Worm (Caenorhabditis elegans): ENCODE data around the gene F01D5.2.

The F01D5.2 gene

ce11 chrII:13998964-13999363 is at the start of gene F01D5.2:
F01D5.2 (minus strand) TSS chrII:13999064.
- no peak for TF ChIP-seq tab-1 (GFP tag; IDR thresholded peaks at IDR 0.05)
- no peak for TF ChIP-seq med-1 (GFP tag; optimal IDR thresholded peaks at IDR 0.05; ENCODE audit: insufficient read depth)
- no peak for TF ChIP-seq cog-1 (tag; optimal IDR thresholded peaks at IDR 0.05)
- TF ChIP-seq ztf-29 (GFP tag; IDR thresholded peaks at IDR 0.05) = no peak
- no peak for TF ChIP-seq ref-1 (GFP tag; conservative IDR thresholded peaks at IDR 0.05)
- TF ChIP-seq klf-2 (GFP tag; conservative IDR thresholded peaks at IDR 0.05) = no peak
- TF ChIP-seq flt-1 (GFP tag; IDR thresholded peaks at IDR 0.05) = no peak
- no peak for TF ChIP-seq T22C8.4 (GFP tag; IDR thresholded peaks at IDR 0.05)
- TF ChIP-seq ztf-23 (GFP tag; IDR thresholded peaks at IDR 0.05) = no peak

DNA sequence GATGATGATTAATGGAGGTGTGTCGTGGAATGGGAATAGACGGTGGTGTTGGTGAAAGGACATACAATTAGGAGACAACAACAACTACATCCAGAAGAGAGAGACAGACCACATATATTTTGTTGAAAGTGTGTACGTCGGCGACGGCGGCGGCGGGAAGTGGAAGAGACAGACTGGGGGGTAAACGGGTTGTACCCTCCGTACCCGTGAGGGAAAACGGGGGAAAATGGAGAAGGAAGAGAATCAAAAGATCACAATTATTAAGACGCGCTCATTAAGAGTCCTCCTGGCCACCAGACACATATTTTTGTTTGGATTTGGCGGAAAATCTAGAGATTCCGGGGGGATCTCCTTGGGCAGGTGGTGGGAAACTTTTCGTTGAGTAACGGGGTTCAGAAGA is 47.6 kb upstream of the F01D5.2 start:
- TF ChIP-seq ztf-23 (GFP tag; IDR thresholded peaks at IDR 0.05) = no peak
- no peak for TF ChIP-seq tab-1 (GFP tag; IDR thresholded peaks at IDR 0.05)
- no peak for TF ChIP-seq cog-1 (tag; optimal IDR thresholded peaks at IDR 0.05)
- TF ChIP-seq klf-2 (GFP tag; conservative IDR thresholded peaks at IDR 0.05) = no peak
- TF ChIP-seq flt-1 (GFP tag; IDR thresholded peaks at IDR 0.05) = 0 out of 2 replicates have a peak, but pooled peaks have one; percentile 57
- no peak for TF ChIP-seq T22C8.4 (GFP tag; IDR thresholded peaks at IDR 0.05)

ce11 chrII:14045934-14046470 is 47.1 kb upstream of the F01D5.2 start:
- TF ChIP-seq cog-1 (tag; optimal IDR thresholded peaks at IDR 0.05) (no peak), klf-2 (GFP tag; conservative IDR thresholded peaks at IDR 0.05) (no peak), med-1 (GFP tag; optimal IDR thresholded peaks at IDR 0.05; ENCODE audit: insufficient read depth) (no peak)

ce11 chrII:14045235-14045634 is 46.4 kb upstream of the F01D5.2 start:
- no peak for TF ChIP-seq klf-2 (GFP tag; conservative IDR thresholded peaks at IDR 0.05)
- TF ChIP-seq ref-1 (GFP tag; conservative IDR thresholded peaks at IDR 0.05) = no peak
- TF ChIP-seq ztf-23 (GFP tag; IDR thresholded peaks at IDR 0.05) = no peak
- TF ChIP-seq T22C8.4 (GFP tag; IDR thresholded peaks at IDR 0.05) = no peak
- no peak for TF ChIP-seq flt-1 (GFP tag; IDR thresholded peaks at IDR 0.05)
- no peak for TF ChIP-seq tab-1 (GFP tag; IDR thresholded peaks at IDR 0.05)
- no peak for TF ChIP-seq med-1 (GFP tag; optimal IDR thresholded peaks at IDR 0.05; ENCODE audit: insufficient read depth)
- TF ChIP-seq cog-1 (tag; optimal IDR thresholded peaks at IDR 0.05) = no peak
- TF ChIP-seq ztf-29 (GFP tag; IDR thresholded peaks at IDR 0.05) = no peak

DNA sequence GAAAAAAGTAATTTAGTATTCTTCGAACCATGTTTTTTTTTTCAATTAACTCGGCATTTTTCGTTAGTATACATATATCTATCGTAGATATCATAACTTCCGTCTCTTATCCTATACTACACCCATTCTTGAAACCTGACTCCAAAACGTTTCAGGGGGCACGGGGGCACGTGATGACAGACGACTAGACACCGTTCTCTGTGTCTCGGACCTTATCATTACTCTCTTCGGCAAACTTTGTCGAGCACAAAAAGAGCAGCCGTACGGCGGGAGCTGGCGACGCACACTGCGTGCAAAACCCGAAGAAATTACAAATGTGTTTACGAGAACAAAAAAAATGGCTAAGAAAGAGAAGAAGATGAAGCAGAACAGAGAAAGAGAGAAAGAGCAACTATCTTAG is 45.3 kb upstream of the F01D5.2 start:
- TF ChIP-seq T22C8.4 (GFP tag; IDR thresholded peaks at IDR 0.05) = no peak
- TF ChIP-seq cog-1 (tag; optimal IDR thresholded peaks at IDR 0.05) = no peak
- TF ChIP-seq flt-1 (GFP tag; IDR thresholded peaks at IDR 0.05) = 0 out of 2 replicates have a peak, but pooled peaks have one; percentile 17
- TF ChIP-seq ztf-29 (GFP tag; IDR thresholded peaks at IDR 0.05) = no peak

DNA sequence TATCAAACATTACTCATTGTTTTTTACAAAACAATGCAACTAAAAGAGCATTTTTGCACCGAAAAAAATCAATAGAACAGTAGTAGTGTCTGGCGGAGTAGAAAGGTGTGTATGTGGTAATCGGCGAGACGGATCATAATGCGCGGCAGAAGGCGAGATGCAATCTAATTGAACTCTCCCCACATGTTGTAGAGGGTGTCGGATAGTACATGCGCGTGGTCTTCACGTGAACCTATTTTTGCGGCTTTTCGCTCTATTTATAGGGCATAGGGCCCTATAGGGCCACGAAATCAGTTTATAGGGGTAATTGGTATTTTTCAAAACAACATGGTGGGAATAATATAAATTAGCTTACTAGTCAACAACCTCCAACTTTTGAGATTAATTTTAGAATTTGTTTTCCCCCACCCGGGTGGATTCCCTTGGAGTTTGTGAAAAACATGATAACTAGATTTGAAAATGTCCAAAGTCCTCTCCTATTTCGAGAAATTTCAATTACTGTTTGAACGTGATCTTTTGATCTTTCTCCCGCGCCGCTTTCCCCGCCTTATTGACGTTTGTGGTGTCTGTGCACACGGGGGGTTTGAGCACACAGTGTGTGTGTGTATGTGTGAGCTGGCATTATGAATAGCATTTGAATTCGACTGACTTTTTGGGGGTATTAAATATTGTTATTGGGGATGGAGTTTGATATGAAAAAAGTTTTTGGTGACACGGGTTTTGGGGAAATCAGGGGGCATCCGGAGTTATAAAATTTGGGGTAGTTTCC is 44.2 kb upstream of the F01D5.2 start:
- TF ChIP-seq tab-1 (GFP tag; IDR thresholded peaks at IDR 0.05) (0 out of 2 replicates have a peak, but pooled peaks have one; percentile 38), ztf-23 (GFP tag; IDR thresholded peaks at IDR 0.05) (no peak)

DNA sequence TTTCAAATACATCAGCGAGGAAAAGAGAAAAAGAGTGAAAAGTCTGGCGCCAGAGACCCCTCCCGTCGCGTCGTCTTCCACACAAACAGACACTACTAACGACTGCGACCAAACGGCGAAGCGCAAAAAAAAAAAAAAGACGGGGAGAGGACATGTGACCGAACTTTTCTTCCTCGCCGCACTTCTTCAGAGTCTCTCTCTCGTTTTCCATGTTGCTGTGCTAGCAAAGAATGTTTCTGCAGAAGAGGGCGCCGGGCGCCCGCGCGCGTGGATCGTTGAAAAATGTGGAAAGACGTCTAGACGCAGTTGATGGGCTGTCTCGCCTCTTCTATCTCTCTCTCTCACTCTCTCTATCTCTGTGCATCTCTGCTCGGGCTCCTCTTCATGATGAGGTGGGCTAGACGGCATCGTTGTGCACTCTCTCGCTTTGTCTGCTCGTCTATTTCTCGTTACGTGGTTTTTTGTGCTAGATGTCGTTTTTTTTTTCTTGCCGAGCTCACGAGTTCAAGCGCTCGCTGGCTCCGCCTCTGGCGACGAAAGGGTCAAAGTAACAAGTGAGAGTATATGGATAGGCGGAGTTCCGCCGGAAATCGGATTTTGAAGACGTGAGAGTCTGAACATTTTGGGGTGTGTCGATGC is 41.5 kb upstream of the F01D5.2 start:
- TF ChIP-seq ztf-23 (GFP tag; IDR thresholded peaks at IDR 0.05) (no peak), flt-1 (GFP tag; IDR thresholded peaks at IDR 0.05) (no peak), ref-1 (GFP tag; conservative IDR thresholded peaks at IDR 0.05) (no peak), ztf-29 (GFP tag; IDR thresholded peaks at IDR 0.05) (no peak), klf-2 (GFP tag; conservative IDR thresholded peaks at IDR 0.05) (no peak), cog-1 (tag; optimal IDR thresholded peaks at IDR 0.05) (no peak), tab-1 (GFP tag; IDR thresholded peaks at IDR 0.05) (no peak), med-1 (GFP tag; optimal IDR thresholded peaks at IDR 0.05; ENCODE audit: insufficient read depth) (no peak)

DNA sequence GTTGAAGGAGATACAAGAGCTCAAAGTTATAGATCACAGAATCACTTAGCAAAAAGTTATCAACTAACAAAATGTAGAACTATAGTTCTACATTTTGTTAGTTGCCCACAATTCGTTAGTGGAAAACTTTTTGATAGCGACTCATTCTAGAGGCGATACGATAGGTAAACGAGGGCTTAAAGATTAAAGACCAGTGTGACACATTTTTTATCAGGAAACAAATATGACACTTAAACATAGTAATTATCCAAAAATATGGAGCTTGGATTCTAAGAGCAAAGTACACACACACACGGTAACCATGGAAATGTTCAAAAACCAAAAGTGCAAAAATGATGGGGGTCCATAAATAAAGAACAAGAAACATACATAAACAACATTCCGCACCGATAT is 40.9 kb upstream of the F01D5.2 start:
- TF ChIP-seq flt-1 (GFP tag; IDR thresholded peaks at IDR 0.05) (no peak), tab-1 (GFP tag; IDR thresholded peaks at IDR 0.05) (no peak), ztf-23 (GFP tag; IDR thresholded peaks at IDR 0.05) (no peak), ref-1 (GFP tag; conservative IDR thresholded peaks at IDR 0.05) (no peak), klf-2 (GFP tag; conservative IDR thresholded peaks at IDR 0.05) (no peak), med-1 (GFP tag; optimal IDR thresholded peaks at IDR 0.05; ENCODE audit: insufficient read depth) (no peak), ztf-29 (GFP tag; IDR thresholded peaks at IDR 0.05) (no peak), cog-1 (tag; optimal IDR thresholded peaks at IDR 0.05) (no peak), T22C8.4 (GFP tag; IDR thresholded peaks at IDR 0.05) (no peak)

ce11 chrII:14038331-14038730 is 39.5 kb upstream of the F01D5.2 start:
- no peak for TF ChIP-seq ref-1 (GFP tag; conservative IDR thresholded peaks at IDR 0.05)
- TF ChIP-seq flt-1 (GFP tag; IDR thresholded peaks at IDR 0.05) = 0 out of 2 replicates have a peak, but pooled peaks have one; percentile 48

- no peak for TF ChIP-seq ztf-29 (GFP tag; IDR thresholded peaks at IDR 0.05)
- no peak for TF ChIP-seq klf-2 (GFP tag; conservative IDR thresholded peaks at IDR 0.05)
- TF ChIP-seq ztf-23 (GFP tag; IDR thresholded peaks at IDR 0.05) = no peak
- no peak for TF ChIP-seq tab-1 (GFP tag; IDR thresholded peaks at IDR 0.05)
- TF ChIP-seq ref-1 (GFP tag; conservative IDR thresholded peaks at IDR 0.05) = no peak
- no peak for TF ChIP-seq med-1 (GFP tag; optimal IDR thresholded peaks at IDR 0.05; ENCODE audit: insufficient read depth)
- no peak for TF ChIP-seq flt-1 (GFP tag; IDR thresholded peaks at IDR 0.05)
- no peak for TF ChIP-seq cog-1 (tag; optimal IDR thresholded peaks at IDR 0.05)
- TF ChIP-seq T22C8.4 (GFP tag; IDR thresholded peaks at IDR 0.05) = no peak
Measured at ce11 chrII:14037484-14038303, 38.8 kb upstream of the F01D5.2 start.

All from whole organism, midembryonic.